Fruit fly (Drosophila melanogaster): ENCODE results near the gene CG3939.

Gene CG3939

DNA sequence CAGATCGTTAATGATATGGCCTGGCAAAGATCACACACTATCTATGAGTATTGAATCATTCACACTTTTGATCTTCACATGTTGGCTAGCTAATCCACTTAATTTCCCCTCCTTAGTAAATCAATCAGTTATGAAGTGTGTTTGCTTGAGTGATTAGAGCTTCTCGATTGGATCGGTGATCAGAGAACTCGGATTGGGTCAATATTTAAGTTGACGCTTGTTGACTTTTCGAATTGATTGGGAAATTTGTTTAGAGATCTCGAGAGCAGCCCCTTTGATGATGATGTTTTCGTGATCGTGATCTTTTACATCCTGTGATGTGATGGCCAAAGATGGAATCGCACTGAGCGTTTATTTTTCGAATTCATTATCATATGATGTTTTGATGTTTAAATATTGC is 13.6 kb downstream of the CG3939 start:
- TF ChIP-seq sv (GFP tag; optimal IDR thresholded peaks at IDR 0.05) = no peak
- no peak for TF ChIP-seq Hr78 (GFP tag; optimal IDR thresholded peaks at IDR 0.05)
- TF ChIP-seq Jra (GFP tag; optimal IDR thresholded peaks at IDR 0.05) = no peak
- no peak for TF ChIP-seq N (GFP tag; optimal IDR thresholded peaks at IDR 0.05)
- TF ChIP-seq Vsx2 (GFP tag; optimal IDR thresholded peaks at IDR 0.05; ENCODE audit: partially characterized antibody) = no peak
- TF ChIP-seq pan (optimal IDR thresholded peaks at IDR 0.05) = no peak
- TF ChIP-seq tai (GFP tag; optimal IDR thresholded peaks at IDR 0.05) = no peak
- TF ChIP-seq Sp1 (GFP tag; optimal IDR thresholded peaks at IDR 0.05) = no peak
- no peak for TF ChIP-seq ey (GFP tag; optimal IDR thresholded peaks at IDR 0.05)
- no peak for TF ChIP-seq OdsH (GFP tag; optimal IDR thresholded peaks at IDR 0.05)
- no peak for TF ChIP-seq jim (GFP tag; optimal IDR thresholded peaks at IDR 0.05)
- no peak for TF ChIP-seq lola (GFP tag; optimal IDR thresholded peaks at IDR 0.05)
- TF ChIP-seq dsf (GFP tag; optimal IDR thresholded peaks at IDR 0.05; ENCODE audit: borderline replicate concordance) = no peak

DNA sequence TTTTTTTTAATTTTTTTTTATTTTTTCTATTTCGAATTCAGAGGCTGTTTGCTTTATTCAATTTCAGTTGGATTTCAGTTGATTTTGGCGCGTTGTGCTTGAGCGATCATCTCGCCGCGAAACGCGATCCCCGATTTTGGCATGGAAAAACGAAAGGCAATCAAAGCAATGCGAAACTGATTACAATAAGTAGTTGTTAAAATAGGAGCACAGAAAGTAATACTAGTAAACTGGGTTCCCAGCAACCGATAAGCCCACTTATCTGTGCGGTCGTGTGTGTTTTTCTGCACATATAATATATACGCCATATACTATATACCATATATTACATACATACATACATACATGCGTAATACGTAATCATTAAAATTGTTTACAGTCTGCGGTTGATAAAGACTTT is 14.3 kb downstream of the CG3939 start:
- TF ChIP-seq CG32264 (GFP tag; optimal IDR thresholded peaks at IDR 0.05) (no peak), Hnf4 (GFP tag; optimal IDR thresholded peaks at IDR 0.05) (no peak), dl (GFP tag; optimal IDR thresholded peaks at IDR 0.05; ENCODE audit: insufficient read depth in 1 of 2, partially characterized antibody in 2 of 2) (no peak), foxo (GFP tag; optimal IDR thresholded peaks at IDR 0.05) (no peak), Jra (GFP tag; optimal IDR thresholded peaks at IDR 0.05) (no peak), woc (GFP tag; optimal IDR thresholded peaks at IDR 0.05) (no peak), CrebA (GFP tag; optimal IDR thresholded peaks at IDR 0.05; ENCODE audit: borderline replicate concordance) (no peak), ey (GFP tag; optimal IDR thresholded peaks at IDR 0.05) (no peak), Abd-B (GFP tag; optimal IDR thresholded peaks at IDR 0.05) (no peak), brk (GFP tag; optimal IDR thresholded peaks at IDR 0.05) (no peak), dsf (GFP tag; optimal IDR thresholded peaks at IDR 0.05; ENCODE audit: borderline replicate concordance) (no peak), Vsx2 (GFP tag; optimal IDR thresholded peaks at IDR 0.05; ENCODE audit: partially characterized antibody) (no peak), fru (GFP tag; optimal IDR thresholded peaks at IDR 0.05) (no peak), OdsH (GFP tag; optimal IDR thresholded peaks at IDR 0.05) (no peak), tai (GFP tag; optimal IDR thresholded peaks at IDR 0.05) (no peak), GATAd (GFP tag; optimal IDR thresholded peaks at IDR 0.05) (no peak), sv (GFP tag; optimal IDR thresholded peaks at IDR 0.05) (no peak), CG9705 (GFP tag; optimal IDR thresholded peaks at IDR 0.05) (no peak)

DNA sequence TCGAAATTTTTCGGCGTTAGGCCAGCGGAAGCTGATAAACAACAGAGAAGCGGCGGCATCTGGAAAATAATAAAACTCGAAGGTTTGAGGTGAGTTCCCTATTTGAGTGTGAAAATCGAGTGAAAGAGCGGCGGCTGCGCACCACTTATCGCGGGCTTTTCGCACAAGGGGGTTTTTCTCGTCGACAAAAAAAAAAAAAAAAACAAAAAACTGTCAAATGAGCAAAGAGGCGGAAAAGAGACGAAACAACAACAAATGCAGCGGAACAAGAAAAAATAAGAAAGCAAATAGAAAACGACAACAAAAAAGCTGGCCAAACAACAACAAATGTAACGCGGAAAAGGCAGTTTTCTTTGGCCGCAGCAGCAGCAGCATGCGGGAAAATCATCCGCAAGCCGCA is 14.9 kb downstream of the CG3939 start:
- TF ChIP-seq CG32264 (GFP tag; optimal IDR thresholded peaks at IDR 0.05) (no peak), CrebA (GFP tag; optimal IDR thresholded peaks at IDR 0.05; ENCODE audit: borderline replicate concordance) (no peak), Rel (GFP tag; optimal IDR thresholded peaks at IDR 0.05) (no peak), Rel (tag; optimal IDR thresholded peaks at IDR 0.05) (peak; percentile 10)

DNA sequence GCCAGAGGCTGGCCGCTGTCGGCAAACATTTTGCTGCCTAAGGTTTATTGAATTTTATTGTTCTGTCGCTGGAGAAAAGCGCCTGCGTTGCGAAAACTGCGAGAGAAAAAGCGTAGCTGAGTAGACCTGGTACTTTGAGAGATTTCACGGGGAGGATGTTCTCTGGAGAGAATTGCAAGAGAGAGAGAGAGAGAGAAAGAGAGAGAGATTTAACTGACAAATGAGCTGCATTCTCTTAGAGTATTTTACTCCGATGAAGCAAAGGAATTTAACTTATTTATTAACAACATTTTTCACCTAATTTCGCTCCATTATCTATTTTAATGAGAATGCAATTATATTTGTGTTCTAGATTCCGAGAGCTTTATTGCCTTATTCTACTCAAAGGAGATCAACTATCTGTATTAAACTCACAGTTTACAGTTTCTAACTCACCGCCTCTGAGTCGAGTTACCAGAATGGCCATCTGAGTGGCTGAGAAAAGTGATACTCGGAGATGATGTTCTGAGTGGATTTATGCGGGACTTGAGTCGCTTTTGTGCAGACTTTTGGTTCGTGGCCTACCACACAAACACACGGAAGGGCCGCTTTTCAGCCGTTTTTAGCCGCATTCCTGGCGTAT is 16.1 kb downstream of the CG3939 start:
- TF ChIP-seq fru (GFP tag; optimal IDR thresholded peaks at IDR 0.05) = no peak
- peak; percentile 4 for TF ChIP-seq Dif (GFP tag; optimal IDR thresholded peaks at IDR 0.05; ENCODE audit: partially characterized antibody)

DNA sequence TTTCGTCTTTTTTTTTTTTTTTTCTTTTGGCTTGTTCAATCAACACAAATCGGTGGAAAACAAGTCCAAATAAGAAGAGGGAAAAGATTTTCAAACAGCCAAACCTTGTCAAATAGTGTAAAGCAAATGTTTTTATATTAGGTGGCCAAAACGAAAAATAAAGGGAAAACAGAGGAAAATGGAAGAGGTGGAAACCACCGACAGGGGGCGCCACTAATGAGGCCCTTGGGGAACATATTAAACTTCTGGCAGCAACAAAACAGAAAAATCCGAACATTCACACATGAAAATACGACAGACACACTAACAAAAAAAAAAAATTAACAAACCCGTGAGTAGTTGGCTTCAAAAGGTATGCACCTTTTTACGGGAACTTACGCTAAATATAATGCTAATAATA is 17.5 kb downstream of the CG3939 start:
- TF ChIP-seq CG32264 (GFP tag; optimal IDR thresholded peaks at IDR 0.05) (no peak), OdsH (GFP tag; optimal IDR thresholded peaks at IDR 0.05) (no peak), HLH106 (tag; optimal IDR thresholded peaks at IDR 0.05) (no peak), usp (GFP tag; optimal IDR thresholded peaks at IDR 0.05) (no peak), CG9705 (GFP tag; optimal IDR thresholded peaks at IDR 0.05) (no peak), Abd-B (GFP tag; optimal IDR thresholded peaks at IDR 0.05) (no peak), Dif (GFP tag; optimal IDR thresholded peaks at IDR 0.05; ENCODE audit: partially characterized antibody) (no peak), dmrt93B (GFP tag; optimal IDR thresholded peaks at IDR 0.05) (no peak), tai (GFP tag; optimal IDR thresholded peaks at IDR 0.05) (no peak), Rel (GFP tag; optimal IDR thresholded peaks at IDR 0.05) (no peak), Rel (tag; optimal IDR thresholded peaks at IDR 0.05) (no peak), psq (GFP tag; optimal IDR thresholded peaks at IDR 0.05) (no peak), jim (GFP tag; optimal IDR thresholded peaks at IDR 0.05) (no peak), N (GFP tag; optimal IDR thresholded peaks at IDR 0.05) (no peak), fru (GFP tag; optimal IDR thresholded peaks at IDR 0.05) (no peak), Myc (optimal IDR thresholded peaks at IDR 0.05) (no peak), Dfd (GFP tag; optimal IDR thresholded peaks at IDR 0.05) (no peak), sv (GFP tag; optimal IDR thresholded peaks at IDR 0.05) (no peak), br (GFP tag; optimal IDR thresholded peaks at IDR 0.05) (no peak), dsf (GFP tag; optimal IDR thresholded peaks at IDR 0.05; ENCODE audit: borderline replicate concordance) (no peak), Hnf4 (GFP tag; optimal IDR thresholded peaks at IDR 0.05) (no peak)

Data from whole organism, wandering third instar larva.